1 worm cellular context compared by ENCODE assay signal in genomic region chrV:9544176-9544632, ce11.
TF ChIP-seq lines count a peak whose summit lies in the region.

Gene mdf-1, minus strand, starts transcription at chrV:9544226.

TF ChIP-seq in whole organism, L1 larva, 84 proteins besides CTCF, POLR2A, EP300 and RAD21 (continued from another document):
- TF ChIP-seq nhr-84 (tag; optimal IDR thresholded peaks at IDR 0.05; lab: Kevin White, UChicago) (no peak), unc-130 (tag; optimal IDR thresholded peaks at IDR 0.05; lab: Kevin White, UChicago) (peak; percentile 58), pqm-1 (tag; optimal IDR thresholded peaks at IDR 0.05; lab: Kevin White, UChicago) (no peak), pax-3 (tag; optimal IDR thresholded peaks at IDR 0.05; lab: Kevin White, UChicago) (no peak), nhr-71 (tag; optimal IDR thresholded peaks at IDR 0.05; lab: Kevin White, UChicago) (peak; percentile 80), mab-9 (GFP tag; IDR thresholded peaks at IDR 0.05; lab: Robert Waterston, UW) (no peak), lin-13 (GFP tag; optimal IDR thresholded peaks at IDR 0.05; lab: Kevin White, UChicago) (peak; percentile 62), lin-39 (tag; optimal IDR thresholded peaks at IDR 0.05; lab: Kevin White, UChicago) (no peak), hlh-4 (tag; optimal IDR thresholded peaks at IDR 0.05; lab: Kevin White, UChicago) (no peak), nhr-11 (tag; optimal IDR thresholded peaks at IDR 0.05; lab: Kevin White, UChicago) (no peak), sup-37 (GFP tag; optimal IDR thresholded peaks at IDR 0.05; lab: Kevin White, UChicago) (no peak), ets-5 (GFP tag; IDR thresholded peaks at IDR 0.05; lab: Robert Waterston, UW) (no peak), egl-27 (tag; optimal IDR thresholded peaks at IDR 0.05; lab: Kevin White, UChicago) (no peak), unc-98 (GFP tag; IDR thresholded peaks at IDR 0.05; lab: Robert Waterston, UW) (no peak), Y116A8C.19 (tag; optimal IDR thresholded peaks at IDR 0.05; lab: Kevin White, UChicago; ENCODE audit: borderline replicate concordance) (no peak), unc-30 (tag; optimal IDR thresholded peaks at IDR 0.05; lab: Kevin White, UChicago) (no peak), zag-1 (tag; optimal IDR thresholded peaks at IDR 0.05; lab: Kevin White, UChicago) (no peak), blmp-1 (tag; optimal IDR thresholded peaks at IDR 0.05; lab: Kevin White, UChicago) (peak; percentile 62), hpl-2 (GFP tag; optimal IDR thresholded peaks at IDR 0.05; lab: Kevin White, UChicago) (no peak), nhr-47 (tag; optimal IDR thresholded peaks at IDR 0.05; lab: Kevin White, UChicago) (peak; percentile 75), ces-1 (GFP tag; optimal IDR thresholded peaks at IDR 0.05; lab: Kevin White, UChicago) (no peak), nhr-76 (tag; optimal IDR thresholded peaks at IDR 0.05; lab: Kevin White, UChicago) (no peak), ztf-11 (tag; optimal IDR thresholded peaks at IDR 0.05; lab: Kevin White, UChicago) (no peak)
TF ChIP-seq in whole organism, L1 larva: peak in this region for 38.
